Fruit fly (Drosophila melanogaster): Measurements from ENCODE around the gene CG13305.

CG13305 gene

DNA sequence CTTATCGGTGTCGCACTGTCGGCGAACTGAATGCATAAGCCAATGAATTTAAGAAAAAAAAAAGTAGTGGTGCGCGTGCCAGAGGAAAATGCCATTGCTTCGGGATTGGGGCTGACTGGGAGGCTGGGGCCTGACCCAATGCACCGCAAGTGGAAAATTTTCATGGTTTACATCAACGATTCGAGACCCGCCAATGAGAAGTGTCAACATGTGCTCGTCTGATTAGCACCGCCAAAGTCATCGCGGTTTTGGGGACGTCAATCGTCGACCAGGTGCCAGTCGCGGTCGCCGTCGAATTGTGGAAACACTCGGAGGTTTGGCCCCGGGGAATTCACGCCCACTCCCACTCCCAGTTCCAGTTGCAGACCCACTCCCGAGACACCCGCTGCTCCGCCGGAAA lies 37.2 kb upstream of the CG13305 start (continued):
- TF ChIP-seq pros (GFP tag; optimal IDR thresholded peaks at IDR 0.05) (no peak), CG17186 (GFP tag; optimal IDR thresholded peaks at IDR 0.05) (no peak), CG9876 (GFP tag; optimal IDR thresholded peaks at IDR 0.05) (no peak), CG8924 (tag; optimal IDR thresholded peaks at IDR 0.05) (no peak), CG1647 (GFP tag; optimal IDR thresholded peaks at IDR 0.05) (no peak), maf-S (GFP tag; optimal IDR thresholded peaks at IDR 0.05) (no peak), vnd (GFP tag; IDR thresholded peaks at IDR 0.05; ENCODE audit: partially characterized antibody) (no peak), da (GFP tag; optimal IDR thresholded peaks at IDR 0.05) (no peak), CG2199 (GFP tag; IDR thresholded peaks at IDR 0.05) (no peak), CG8478 (optimal IDR thresholded peaks at IDR 0.05) (no peak), Lpt (GFP tag; optimal IDR thresholded peaks at IDR 0.05) (no peak), klu (GFP tag; IDR thresholded peaks at IDR 0.05) (no peak), toy (GFP tag; IDR thresholded peaks at IDR 0.05) (0 out of 2 replicates have a peak, but pooled peaks have one; percentile 27), btn (GFP tag; optimal IDR thresholded peaks at IDR 0.05) (no peak), Oaz (GFP tag; IDR thresholded peaks at IDR 0.05) (no peak), CG8388 (GFP tag; optimal IDR thresholded peaks at IDR 0.05) (no peak), CG10147 (GFP tag; optimal IDR thresholded peaks at IDR 0.05) (no peak), CG6765 (GFP tag; optimal IDR thresholded peaks at IDR 0.05) (peak; percentile 51), CG17612 (GFP tag; IDR thresholded peaks at IDR 0.05) (no peak), Fer2 (tag; optimal IDR thresholded peaks at IDR 0.05) (no peak), CG3726 (GFP tag; IDR thresholded peaks at IDR 0.05) (0 out of 3 replicates have a peak, but pooled peaks have one; percentile 5), Dfd (GFP tag; optimal IDR thresholded peaks at IDR 0.05) (no peak), CG2678 (tag; optimal IDR thresholded peaks at IDR 0.05) (peak; percentile 13), Vsx1 (GFP tag; optimal IDR thresholded peaks at IDR 0.05) (no peak), CG9817 (tag; optimal IDR thresholded peaks at IDR 0.05) (no peak), nom (GFP tag; optimal IDR thresholded peaks at IDR 0.05) (no peak), CG8765 (GFP tag; IDR thresholded peaks at IDR 0.05) (no peak), CG9609 (GFP tag; optimal IDR thresholded peaks at IDR 0.05) (no peak), CG13624 (GFP tag; optimal IDR thresholded peaks at IDR 0.05) (no peak), CG6272 (GFP tag; IDR thresholded peaks at IDR 0.05) (no peak), yki (optimal IDR thresholded peaks at IDR 0.05) (no peak), CG17568 (GFP tag; optimal IDR thresholded peaks at IDR 0.05) (no peak), Poxn (GFP tag; IDR thresholded peaks at IDR 0.05) (no peak), unpg (GFP tag; optimal IDR thresholded peaks at IDR 0.05) (no peak), MBD-R2 (GFP tag; IDR thresholded peaks at IDR 0.05) (no peak), gsb-n (tag; optimal IDR thresholded peaks at IDR 0.05) (no peak), CG11093 (GFP tag; IDR thresholded peaks at IDR 0.05) (no peak), CG12769 (tag; optimal IDR thresholded peaks at IDR 0.05) (peak; percentile 60), CG11456 (GFP tag; IDR thresholded peaks at IDR 0.05) (0 out of 3 replicates have a peak, but pooled peaks have one; percentile 8), Hr3 (GFP tag; optimal IDR thresholded peaks at IDR 0.05) (no peak), CG2875 (GFP tag; optimal IDR thresholded peaks at IDR 0.05) (peak; percentile 14), Dp (GFP tag; optimal IDR thresholded peaks at IDR 0.05) (no peak), Ets65A (GFP tag) (no peak), CG16863 (GFP tag; optimal IDR thresholded peaks at IDR 0.05) (no peak), pan (optimal IDR thresholded peaks at IDR 0.05) (no peak), pan (GFP tag; optimal IDR thresholded peaks at IDR 0.05 in 1 of 2, IDR thresholded peaks at IDR 0.05 in 1 of 2) (no peak), Trl (optimal IDR thresholded peaks at IDR 0.05) (no peak), Trl (GFP tag; optimal IDR thresholded peaks at IDR 0.05) (no peak), CG15696 (tag; optimal IDR thresholded peaks at IDR 0.05) (no peak), CG15073 (GFP tag; optimal IDR thresholded peaks at IDR 0.05) (no peak), jigr1 (GFP tag; IDR thresholded peaks at IDR 0.05) (no peak), Hmr (GFP tag; optimal IDR thresholded peaks at IDR 0.05) (peak; percentile 47), CG11504 (tag; optimal IDR thresholded peaks at IDR 0.05) (no peak), Tbp (GFP tag; optimal IDR thresholded peaks at IDR 0.05) (no peak)
